Worm (Caenorhabditis elegans): ENCODE measurements around the gene T16A1.5.

Gene T16A1.5

DNA sequence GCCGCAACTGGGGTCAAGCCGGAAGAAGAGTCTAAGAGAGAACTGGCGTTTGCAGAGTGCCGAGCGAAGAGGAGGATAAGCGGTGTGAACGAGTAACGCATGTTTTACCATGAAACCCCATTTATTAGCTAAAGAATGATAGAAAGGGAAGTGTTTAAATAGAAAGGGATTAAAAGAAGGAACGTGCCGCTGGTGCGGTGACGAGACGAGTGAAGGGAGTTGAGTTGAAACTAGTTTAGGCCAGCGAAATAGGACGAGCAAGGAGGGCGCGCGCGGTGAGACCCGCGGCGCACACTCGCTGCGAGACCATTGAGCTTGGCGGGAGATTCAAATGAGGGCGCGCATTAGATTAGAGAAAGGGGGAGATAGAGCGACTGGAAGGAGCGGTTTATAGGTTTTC is 37.1 kb downstream of the T16A1.5 start, which contains the start of gene math-1:
Gene math-1, minus strand, starts transcription at position 101 of the 400 bp plus-strand sequence.
- 0 out of 2 replicates have a peak, but pooled peaks have one; percentile 7 for TF ChIP-seq zfh-2 (GFP tag; conservative IDR thresholded peaks at IDR 0.05)

DNA sequence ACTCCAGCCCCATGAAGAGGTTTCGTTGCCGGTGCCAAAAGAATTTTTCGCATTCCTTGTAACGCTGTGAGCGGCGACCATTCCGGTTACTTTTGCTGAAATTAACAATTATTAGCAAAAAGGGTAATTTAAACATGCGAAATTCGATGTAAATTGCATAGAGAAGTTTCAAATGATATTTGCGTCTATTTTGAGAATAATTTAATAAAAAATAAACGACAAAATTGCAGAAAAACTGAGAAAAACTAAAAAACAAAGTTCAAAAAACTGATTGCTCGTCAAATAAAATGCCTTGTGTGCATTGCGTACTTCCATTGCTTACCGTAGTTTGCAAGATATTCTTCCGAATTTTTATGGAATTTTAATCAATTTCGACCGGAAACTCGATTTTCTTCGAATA is 38.1 kb downstream of the T16A1.5 start, which contains the start of gene bath-24:
Gene bath-24, minus strand, starts transcription at position 101 of the 400 bp plus-strand sequence.
- TF ChIP-seq lsy-27 (tag; optimal IDR thresholded peaks at IDR 0.05; ENCODE audit: borderline replicate concordance, insufficient read depth) (no peak), lsl-1 (GFP tag; optimal IDR thresholded peaks at IDR 0.05) (peak; percentile 65)

DNA sequence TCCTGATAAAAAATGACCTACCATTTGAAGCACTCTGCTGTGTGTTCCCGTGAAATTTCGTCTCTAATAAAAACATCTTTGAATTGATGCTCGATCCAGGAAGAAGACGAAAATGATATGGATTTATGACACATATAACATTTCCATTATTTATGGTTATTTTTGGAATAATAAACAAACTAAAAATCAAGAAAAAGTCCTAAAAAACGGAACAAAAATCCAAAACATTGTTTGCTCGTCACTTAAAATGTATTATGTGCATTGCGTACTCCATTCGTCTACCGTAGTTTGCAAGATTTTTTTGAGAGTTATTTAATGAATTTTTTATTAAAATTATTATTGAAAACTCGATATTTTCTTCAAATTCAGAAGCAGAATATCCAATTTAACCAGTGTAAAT is 41.2 kb downstream of the T16A1.5 start, which contains the start of gene bath-20:
Gene bath-20, minus strand, starts transcription at position 101 of the 400 bp plus-strand sequence.
- TF ChIP-seq Y95B8A.8 (GFP tag; IDR thresholded peaks at IDR 0.05) = no peak
- peak; percentile 31 for TF ChIP-seq lsl-1 (GFP tag; optimal IDR thresholded peaks at IDR 0.05)

DNA sequence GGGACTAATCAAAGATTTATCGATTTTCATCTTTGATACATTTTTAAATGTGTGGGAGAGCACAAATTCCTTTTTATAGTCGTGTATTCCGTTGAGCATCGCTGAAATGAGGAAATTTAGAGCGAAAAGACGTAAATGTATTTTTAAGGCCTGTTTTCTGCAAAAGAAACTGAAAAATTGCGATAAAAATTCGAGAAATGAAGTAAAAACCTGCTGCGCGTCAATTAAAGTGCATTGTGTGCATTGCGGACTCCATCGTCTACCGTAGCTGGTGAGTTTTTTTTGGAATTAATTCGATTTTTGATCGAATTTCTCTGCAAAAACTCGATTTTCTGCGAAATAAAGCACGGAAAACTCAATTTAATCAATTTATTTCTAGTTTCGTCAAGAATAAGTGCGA is 44.3 kb downstream of the T16A1.5 start, which contains the start of gene bath-19:
Gene bath-19, minus strand, starts transcription at position 101 of the 400 bp plus-strand sequence.
- TF ChIP-seq B0035.1 (tag; optimal IDR thresholded peaks at IDR 0.05) (no peak), lsl-1 (GFP tag; optimal IDR thresholded peaks at IDR 0.05) (peak; percentile 54)

Data from whole organism, young adult.